Worm (Caenorhabditis elegans) whole organism, young adult: ENCODE results near the gene fbxa-81.

Source experiments
- B0035.1 ChIP-seq: sonication (generic microtip); optimal IDR thresholded peaks from 2 replicates; lab custom pipeline; 2016; ENCODE audit warnings: missing genetic modification characterization, mild to moderate bottlenecking, missing compliant biosample characterization, missing genotype, missing genetic modification reagents
- C06A6.2 ChIP-seq: fragments of 200-800 bp; sonication (Bioruptor generic); conservative IDR thresholded peaks from 2 replicates; pipeline ENCODE4 v1.3.6; 2022; ENCODE audit warnings: missing genetic modification characterization, missing compliant biosample characterization
- F33H1.4 ChIP-seq: fragments of 200-800 bp; sonication (Bioruptor generic); IDR thresholded peaks from 2 replicates; pipeline ENCODE4 v1.3.6; 2022; ENCODE audit warnings: missing genetic modification reagents, missing genetic modification characterization, missing compliant biosample characterization
- F49E8.2 ChIP-seq: sonication (generic microtip); optimal IDR thresholded peaks from 3 replicates; lab custom pipeline; 2017; ENCODE audit warnings: missing genetic modification characterization, mild to moderate bottlenecking, missing compliant biosample characterization, antibody characterized with exemption, moderate library complexity; ENCODE audit not compliant: insufficient read depth
- F57C9.4 ChIP-seq: sonication (generic microtip); optimal IDR thresholded peaks from 2 replicates; lab custom pipeline; 2017; ENCODE audit warnings: mild to moderate bottlenecking, missing genetic modification characterization, missing compliant biosample characterization
- K11D2.4 ChIP-seq: fragments of 200-800 bp; sonication (Bioruptor generic); IDR thresholded peaks from 2 replicates; pipeline ENCODE4 v1.3.6; 2022; ENCODE audit warnings: missing genetic modification reagents, missing genetic modification characterization, missing compliant biosample characterization
- K12H6.12 ChIP-seq: fragments of 200-800 bp; sonication (Bioruptor generic); optimal IDR thresholded peaks from 2 replicates; lab custom pipeline; 2018; ENCODE audit warnings: mild to moderate bottlenecking, missing genetic modification characterization, missing compliant biosample characterization
- Y53G8AR.9 ChIP-seq: fragments of 200-800 bp; sonication (Bioruptor generic); conservative IDR thresholded peaks from 2 replicates; pipeline ENCODE4 v1.3.6; 2022; ENCODE audit warnings: missing genetic modification reagents, missing genetic modification characterization, missing compliant biosample characterization
- atf-7 ChIP-seq: sonication (generic microtip); optimal IDR thresholded peaks from 2 replicates; lab custom pipeline; 2017; ENCODE audit warnings: mild to moderate bottlenecking, missing genetic modification characterization, missing compliant biosample characterization
- athp-1 ChIP-seq: sonication (generic microtip); optimal IDR thresholded peaks from 2 replicates; lab custom pipeline; 2017; ENCODE audit warnings: mild to moderate bottlenecking, missing genetic modification characterization, missing compliant biosample characterization
- attf-5 ChIP-seq: fragments of 200-800 bp; sonication (Bioruptor generic); optimal IDR thresholded peaks from 2 replicates; lab custom pipeline; 2018; ENCODE audit warnings: mild to moderate bottlenecking, missing genetic modification characterization, missing compliant biosample characterization
- cebp-1 ChIP-seq, 2 experiments: fragments of 200-800 bp in 1 of 2; sonication (Bioruptor generic) in 1 of 2; sonication (generic microtip) in 1 of 2; IDR thresholded peaks in 1 of 2; optimal IDR thresholded peaks in 1 of 2; 2 replicates each; pipeline versions ENCODE4 v1.3.6 to Lab custom; 2017 to 2022; ENCODE audit warnings: missing compliant biosample characterization in 2 of 2, missing genetic modification characterization in 2 of 2, mild to moderate bottlenecking in 1 of 2, missing genetic modification reagents in 1 of 2, moderate library complexity in 1 of 2
- cebp-2 ChIP-seq: fragments of 200-800 bp; sonication (Bioruptor generic); IDR thresholded peaks from 2 replicates; pipeline ENCODE4 v1.3.6; 2022; ENCODE audit warnings: missing genetic modification characterization, missing compliant biosample characterization
- dox-1 ChIP-seq: fragments of 200-800 bp; sonication (Bioruptor generic); IDR thresholded peaks from 2 replicates; pipeline ENCODE4 v1.3.6; 2022; ENCODE audit warnings: missing genetic modification reagents, missing genetic modification characterization, missing compliant biosample characterization
- dpff-1 ChIP-seq: sonication (generic microtip); optimal IDR thresholded peaks from 2 replicates; lab custom pipeline; 2017; ENCODE audit warnings: mild to moderate bottlenecking, missing genetic modification characterization, missing compliant biosample characterization
- dpl-1 ChIP-seq: fragments of 150-350 bp; optimal IDR thresholded peaks from 2 replicates; lab custom pipeline; 2014; ENCODE audit warnings: missing biosample characterization, missing genetic modification reagents, missing genetic modification characterization
- efl-1 ChIP-seq: fragments of 150-350 bp; optimal IDR thresholded peaks from 2 replicates; lab custom pipeline; 2014; ENCODE audit warnings: missing biosample characterization, missing genetic modification reagents, missing genetic modification characterization
- egrh-3 ChIP-seq: fragments of 200-800 bp; sonication (Bioruptor generic); IDR thresholded peaks from 2 replicates; pipeline ENCODE4 v1.3.6; 2022; ENCODE audit warnings: missing genetic modification reagents, missing genetic modification characterization, missing compliant biosample characterization
- ekl-4 ChIP-seq: fragments of 200-800 bp; sonication (Bioruptor generic); IDR thresholded peaks from 2 replicates; pipeline ENCODE4 v1.3.6; 2022; ENCODE audit warnings: missing genetic modification reagents, missing genetic modification characterization, missing compliant biosample characterization
- let-526 ChIP-seq: fragments of 200-800 bp; sonication (Bioruptor generic); IDR thresholded peaks from 2 replicates; pipeline ENCODE4 v1.3.6; 2022; ENCODE audit warnings: missing genetic modification reagents, missing genetic modification characterization, missing compliant biosample characterization
- let-607 ChIP-seq, 2 experiments: fragments of 200-800 bp in 1 of 2; sonication (Bioruptor generic) in 1 of 2; sonication (generic microtip) in 1 of 2; optimal IDR thresholded peaks; 2 replicates each; lab custom pipeline; 2016 to 2018; ENCODE audit warnings: mild to moderate bottlenecking in 2 of 2, missing compliant biosample characterization in 2 of 2, missing genetic modification characterization in 2 of 2, moderate library complexity in 2 of 2, missing genotype in 1 of 2
- lin-26 ChIP-seq: fragments of 200-800 bp; sonication (Bioruptor generic); IDR thresholded peaks from 2 replicates; pipeline ENCODE4 v1.3.6; 2022; ENCODE audit warnings: missing genetic modification reagents, missing genetic modification characterization, missing compliant biosample characterization
- lin-40 ChIP-seq: sonication (generic microtip); optimal IDR thresholded peaks from 2 replicates; lab custom pipeline; 2016; ENCODE audit warnings: missing genetic modification characterization, mild to moderate bottlenecking, missing compliant biosample characterization, missing genotype, missing genetic modification reagents
- lir-1 ChIP-seq: fragments of 200-800 bp; sonication (Bioruptor generic); conservative IDR thresholded peaks from 2 replicates; pipeline ENCODE4 v1.3.6; 2022; ENCODE audit warnings: missing genetic modification reagents, missing genetic modification characterization, missing compliant biosample characterization
- lsl-1 ChIP-seq: fragments of 200-800 bp; sonication (Bioruptor generic); optimal IDR thresholded peaks from 2 replicates; lab custom pipeline; 2018; ENCODE audit warnings: mild to moderate bottlenecking, missing genetic modification characterization, moderate library complexity, missing compliant biosample characterization
- mcd-1 ChIP-seq: fragments of 200-800 bp; sonication (Bioruptor generic); IDR thresholded peaks from 2 replicates; pipeline ENCODE4 v1.3.6; 2022; ENCODE audit warnings: missing genetic modification reagents, missing genetic modification characterization, missing compliant biosample characterization
- nfya-2 ChIP-seq: fragments of 200-800 bp; sonication (Bioruptor generic); IDR thresholded peaks from 2 replicates; pipeline ENCODE4 v1.3.6; 2022; ENCODE audit warnings: missing genetic modification reagents, missing genetic modification characterization, missing compliant biosample characterization
- nhr-80 ChIP-seq: sonication (generic microtip); optimal IDR thresholded peaks from 2 replicates; lab custom pipeline; 2016; ENCODE audit warnings: missing genetic modification characterization, missing compliant biosample characterization
- pbrm-1 ChIP-seq: fragments of 200-800 bp; sonication (Bioruptor generic); IDR thresholded peaks from 2 replicates; pipeline ENCODE4 v1.3.6; 2022; ENCODE audit warnings: missing genetic modification reagents, missing genetic modification characterization, missing compliant biosample characterization
- rcor-1 ChIP-seq: fragments of 200-800 bp; sonication (Bioruptor generic); IDR thresholded peaks from 2 replicates; pipeline ENCODE4 v1.3.6; 2022; ENCODE audit warnings: missing genetic modification reagents, missing genetic modification characterization, missing compliant biosample characterization
- rec-8 ChIP-seq, 2 experiments: sonication (generic microtip); optimal IDR thresholded peaks; 2 replicates each; lab custom pipeline; 2016; ENCODE audit warnings: mild to moderate bottlenecking in 2 of 2, missing genetic modification characterization in 2 of 2, missing genetic modification reagents in 2 of 2, missing genotype in 2 of 2, missing biosample characterization in 1 of 2, missing compliant biosample characterization in 1 of 2, moderate library complexity in 1 of 2
- sdz-38 ChIP-seq: sonication (generic microtip); optimal IDR thresholded peaks from 2 replicates; lab custom pipeline; 2016; ENCODE audit warnings: missing genotype, missing genetic modification characterization, missing compliant biosample characterization
- snpc-3.4 ChIP-seq: sonication (generic microtip); optimal IDR thresholded peaks from 2 replicates; lab custom pipeline; 2017; ENCODE audit warnings: missing genetic modification characterization, mild to moderate bottlenecking, missing compliant biosample characterization, antibody characterized with exemption, moderate library complexity, missing genotype, missing genetic modification reagents
- snpc-4 ChIP-seq, 5 experiments: fragments of 150-350 bp in 1 of 5; sonication (generic microtip) in 4 of 5; optimal IDR thresholded peaks; 2 replicates each; lab custom pipeline; 2014 to 2018; ENCODE audit warnings: missing genetic modification characterization in 5 of 5, missing biosample characterization in 3 of 5, antibody characterized with exemption in 2 of 5, mild to moderate bottlenecking in 2 of 5, missing compliant biosample characterization in 2 of 5, missing genotype in 2 of 5, moderate library complexity in 2 of 5, missing genetic modification reagents in 1 of 5
- somi-1 ChIP-seq: fragments of 200-800 bp; sonication (Bioruptor generic); optimal IDR thresholded peaks from 2 replicates; lab custom pipeline; 2018; ENCODE audit warnings: mild to moderate bottlenecking, missing genetic modification characterization, missing compliant biosample characterization
- sptf-2 ChIP-seq: fragments of 200-800 bp; sonication (Bioruptor generic); optimal IDR thresholded peaks from 2 replicates; lab custom pipeline; 2018; ENCODE audit warnings: mild to moderate bottlenecking, missing genetic modification characterization, missing compliant biosample characterization
- unc-62 ChIP-seq: fragments of 150-350 bp; optimal IDR thresholded peaks from 2 replicates; lab custom pipeline; 2014; ENCODE audit warnings: missing biosample characterization, missing genetic modification reagents, missing genetic modification characterization
- zfh-2 ChIP-seq: fragments of 200-800 bp; sonication (Bioruptor generic); conservative IDR thresholded peaks from 2 replicates; pipeline ENCODE4 v1.3.6; 2022; ENCODE audit warnings: missing genetic modification reagents, missing genetic modification characterization, missing compliant biosample characterization
- zim-3 ChIP-seq: sonication (generic microtip); optimal IDR thresholded peaks from 2 replicates; lab custom pipeline; 2017; ENCODE audit warnings: mild to moderate bottlenecking, missing genetic modification characterization, moderate library complexity, missing compliant biosample characterization
- ztf-22 ChIP-seq: fragments of 200-800 bp; sonication (Bioruptor generic); optimal IDR thresholded peaks from 2 replicates; lab custom pipeline; 2018; ENCODE audit warnings: mild to moderate bottlenecking, missing genetic modification characterization, moderate library complexity, missing compliant biosample characterization
- ztf-28 ChIP-seq: fragments of 200-800 bp; sonication (Bioruptor generic); IDR thresholded peaks from 2 replicates; pipeline ENCODE4 v1.3.6; 2022; ENCODE audit warnings: missing genetic modification reagents, missing genetic modification characterization, missing compliant biosample characterization

fbxa-81 gene

ce11 chrX:14562286-14563086 is 20.6 kb upstream of the fbxa-81 start (continued):
- no peak for TF ChIP-seq athp-1 (tag; lab: Kevin White, UChicago)
- TF ChIP-seq dpl-1 (GFP tag; lab: Kevin White, UChicago), result no peak
- TF ChIP-seq nfya-2, result no peak

ce11 chrX:14561416-14561973 is 19.6 kb upstream of the fbxa-81 start:
- TF ChIP-seq Y53G8AR.9 (GFP tag; lab: Robert Waterston, UW) (peak; percentile 63), cebp-1 (GFP tag; IDR thresholded peaks at IDR 0.05; lab: Robert Waterston, UW) (no peak), cebp-1 (tag; optimal IDR thresholded peaks at IDR 0.05; lab: Kevin White, UChicago) (peak; percentile 65), mcd-1 (peak; percentile 36; the same call in 1 of the 2 replicates), rcor-1 (GFP tag; lab: Robert Waterston, UW) (peak; percentile 32; the same call in 1 of the 2 replicates), nfya-2 (no peak), C06A6.2 (GFP tag; lab: Robert Waterston, UW) (peak; percentile 43; the same call in 1 of the 2 replicates), nhr-80 (tag; lab: Kevin White, UChicago) (peak; percentile 61), snpc-4 (GFP tag; optimal IDR thresholded peaks at IDR 0.05; lab: Kevin White, UChicago) (no peak), snpc-4 (tag; optimal IDR thresholded peaks at IDR 0.05; lab: Kevin White, UChicago) (peak in 1 of 4 experiments; percentile 12), somi-1 (GFP tag; lab: Kevin White, UChicago) (peak; percentile 65), zim-3 (tag; lab: Kevin White, UChicago) (peak; percentile 23), pbrm-1 (GFP tag; lab: Robert Waterston, UW) (peak; percentile 23; the same call in 1 of the 2 replicates), K11D2.4 (GFP tag; lab: Robert Waterston, UW) (0 out of 2 replicates have a peak, but pooled peaks have one; percentile 61), dox-1 (GFP tag; lab: Robert Waterston, UW) (peak; percentile 64), ekl-4 (GFP tag; lab: Robert Waterston, UW) (peak; percentile 14; the same call in 1 of the 2 replicates), lin-26 (GFP tag; lab: Robert Waterston, UW) (peak; percentile 14; the same call in 1 of the 2 replicates), ztf-22 (GFP tag; lab: Kevin White, UChicago) (peak; percentile 48), rec-8 (tag; optimal IDR thresholded peaks at IDR 0.05; lab: Kevin White, UChicago) (no peak), zfh-2 (GFP tag; lab: Robert Waterston, UW) (peak; percentile 78), atf-7 (peak; percentile 27), ztf-28 (no peak), K12H6.12 (tag; lab: Kevin White, UChicago) (peak; percentile 68), unc-62 (GFP tag; lab: Kevin White, UChicago) (no peak), lin-40 (peak; percentile 49), let-526 (GFP tag; lab: Robert Waterston, UW) (no peak), egrh-3 (GFP tag; lab: Robert Waterston, UW) (0 out of 2 replicates have a peak, but pooled peaks have one; percentile 9)

- no peak for TF ChIP-seq dpff-1 (tag; lab: Kevin White, UChicago)
- TF ChIP-seq mcd-1, result peak; percentile 52
- no peak for TF ChIP-seq efl-1 (GFP tag; lab: Kevin White, UChicago)
- TF ChIP-seq let-607 (tag; optimal IDR thresholded peaks at IDR 0.05; lab: Kevin White, UChicago), result peak; percentile 9 to 37
- TF ChIP-seq dox-1 (GFP tag; lab: Robert Waterston, UW), result peak; percentile 58
- 0 out of 2 replicates have a peak, but pooled peaks have one; percentile 66 for TF ChIP-seq pbrm-1 (GFP tag; lab: Robert Waterston, UW)
- no peak for TF ChIP-seq sdz-38
- TF ChIP-seq lir-1 (GFP tag; lab: Robert Waterston, UW), result no peak
- no peak for TF ChIP-seq snpc-3.4 (tag; lab: Kevin White, UChicago)
- peak; percentile 79 for TF ChIP-seq zfh-2 (GFP tag; lab: Robert Waterston, UW)
- no peak for TF ChIP-seq F33H1.4 (GFP tag; lab: Robert Waterston, UW)
- peak; percentile 60 for TF ChIP-seq attf-5 (GFP tag; lab: Kevin White, UChicago)
- no peak for TF ChIP-seq sptf-2 (GFP tag; lab: Kevin White, UChicago)
- no peak for TF ChIP-seq cebp-2 (GFP tag; lab: Robert Waterston, UW)
- no peak for TF ChIP-seq B0035.1
- no peak for TF ChIP-seq F57C9.4 (tag; lab: Kevin White, UChicago)
- no peak for TF ChIP-seq lsl-1 (GFP tag; lab: Kevin White, UChicago)
- no peak for TF ChIP-seq F49E8.2
Observed at ce11 chrX:14560297-14560680, 18.4 kb upstream of the fbxa-81 start.
